Fruit fly (Drosophila melanogaster) whole organism, adult: Measurements from ENCODE around the gene Tsp29Fa.

ENCODE experiments used
- CG11617 ChIP-seq: fragments of 200-800 bp; sonication (Bioruptor generic); optimal IDR thresholded peaks from 2 replicates; lab custom pipeline; 2017; ENCODE audit warnings: mild to moderate bottlenecking, missing biosample characterization, missing genetic modification reagents, missing genetic modification characterization
- CG12768 ChIP-seq: fragments of 200-800 bp; sonication (Bioruptor generic); optimal IDR thresholded peaks from 2 replicates; lab custom pipeline; 2017; ENCODE audit warnings: missing biosample characterization, missing genetic modification characterization, mild to moderate bottlenecking, moderate library complexity, missing genetic modification reagents
- CG14711 ChIP-seq: fragments of 200-800 bp; sonication (Bioruptor generic); optimal IDR thresholded peaks from 2 replicates; lab custom pipeline; 2018; ENCODE audit warnings: missing biosample characterization, mild to moderate bottlenecking, missing genetic modification characterization, moderate library complexity
- CG7045 ChIP-seq: fragments of 200-800 bp; sonication (Bioruptor generic); optimal IDR thresholded peaks from 2 replicates; lab custom pipeline; 2017; ENCODE audit warnings: missing biosample characterization, mild to moderate bottlenecking, missing genetic modification characterization
- CG7101 ChIP-seq: fragments of 200-800 bp; sonication (Bioruptor generic); optimal IDR thresholded peaks from 2 replicates; lab custom pipeline; 2018; ENCODE audit warnings: missing biosample characterization, mild to moderate bottlenecking, missing genetic modification characterization, moderate library complexity
- Hr96 ChIP-seq: fragments of 200-800 bp; sonication (Bioruptor generic); optimal IDR thresholded peaks from 2 replicates; lab custom pipeline; 2016; ENCODE audit warnings: missing biosample characterization, missing genetic modification characterization
- cic ChIP-seq: fragments of 200-800 bp; sonication (Bioruptor generic); optimal IDR thresholded peaks from 2 replicates; lab custom pipeline; 2017; ENCODE audit warnings: missing biosample characterization, mild to moderate bottlenecking, missing genetic modification characterization, moderate library complexity
- kay ChIP-seq: fragments of 200-800 bp; sonication (Bioruptor generic); peaks from one replicate; lab custom pipeline; 2016; ENCODE audit warnings: missing biosample characterization, missing genetic modification characterization, borderline replicate concordance
- ovo ChIP-seq: fragments of 200-800 bp; sonication (Bioruptor generic); optimal IDR thresholded peaks from 2 replicates; lab custom pipeline; 2016; ENCODE audit warnings: missing biosample characterization, missing genetic modification characterization
- tj ChIP-seq: fragments of 200-800 bp; sonication (Bioruptor generic); optimal IDR thresholded peaks from 3 replicates; lab custom pipeline; 2017; ENCODE audit warnings: missing biosample characterization, mild to moderate bottlenecking, missing genetic modification characterization, moderate library complexity

dm6 chr2L:8891140-8891539 is 42.6 kb upstream of the Tsp29Fa start, which contains the start of gene CG42713:
- TF ChIP-seq cic (GFP tag; lab: Kevin White, UChicago) (no peak), CG11617 (GFP tag; lab: Kevin White, UChicago) (no peak), Hr96 (GFP tag; lab: Kevin White, UChicago) (no peak), CG7101 (tag; lab: Kevin White, UChicago) (no peak), ovo (GFP tag; lab: Kevin White, UChicago) (no peak), kay (GFP tag; lab: Kevin White, UChicago) (no peak), CG7045 (GFP tag; lab: Kevin White, UChicago) (no peak), CG12768 (GFP tag; lab: Kevin White, UChicago) (no peak), CG14711 (tag; lab: Kevin White, UChicago) (no peak), tj (GFP tag; lab: Kevin White, UChicago) (no peak)
